Worm (Caenorhabditis elegans) whole organism, L3 larva: ENCODE measurements around the gene txt-8.
A peak's percentile ranks its signal among the peaks of the same experiment; 100 is the strongest.

Experiments
- R02D3.7 ChIP-seq: fragments of 150-350 bp; optimal IDR thresholded peaks from 2 replicates; lab custom pipeline; 2014; ENCODE audit warnings: missing biosample characterization, missing genetic modification characterization
- ZK546.5 ChIP-seq: sonication (generic microtip); optimal IDR thresholded peaks from 2 replicates; lab custom pipeline; 2017; ENCODE audit warnings: missing biosample characterization, missing genetic modification characterization
- aly-2 ChIP-seq: fragments of 150-350 bp; optimal IDR thresholded peaks from 2 replicates; lab custom pipeline; 2014; ENCODE audit warnings: missing biosample characterization, missing genetic modification characterization
- ama-1 ChIP-seq: fragments of 150-350 bp; optimal IDR thresholded peaks from 2 replicates; lab custom pipeline; 2018
- ceh-28 ChIP-seq: fragments of 150-350 bp; optimal IDR thresholded peaks from 2 replicates; lab custom pipeline; 2014; ENCODE audit warnings: missing biosample characterization, missing genetic modification reagents, missing genetic modification characterization
- ceh-82 ChIP-seq: fragments of 150-350 bp; optimal IDR thresholded peaks from 2 replicates; lab custom pipeline; 2014; ENCODE audit warnings: missing biosample characterization, missing genetic modification characterization
- ceh-9 ChIP-seq: sonication (generic microtip); optimal IDR thresholded peaks from 2 replicates; lab custom pipeline; 2018; ENCODE audit warnings: missing biosample characterization, missing genetic modification characterization
- daf-12 ChIP-seq: fragments of 150-350 bp; optimal IDR thresholded peaks from 2 replicates; lab custom pipeline; 2014; ENCODE audit warnings: missing biosample characterization, missing genetic modification reagents, missing genetic modification characterization
- egl-27 ChIP-seq: sonication (generic microtip); optimal IDR thresholded peaks from 4 replicates; lab custom pipeline; 2017; ENCODE audit warnings: missing biosample characterization, missing genetic modification reagents, missing genetic modification characterization
- egl-5 ChIP-seq: fragments of 150-350 bp; optimal IDR thresholded peaks from 2 replicates; lab custom pipeline; 2017; ENCODE audit warnings: missing biosample characterization, missing genetic modification reagents, missing genetic modification characterization, inconsistent platforms
- elt-1 ChIP-seq: fragments of 150-350 bp; optimal IDR thresholded peaks from 2 replicates; lab custom pipeline; 2014; ENCODE audit warnings: missing biosample characterization, missing genetic modification characterization
- elt-2 ChIP-seq: sonication (generic microtip); optimal IDR thresholded peaks from 2 replicates; lab custom pipeline; 2016; ENCODE audit warnings: missing genetic modification reagents, mild to moderate bottlenecking, missing genetic modification characterization, missing compliant biosample characterization
- elt-3 ChIP-seq, 3 experiments: fragments of 150-350 bp in 1 of 3; sonication (generic microtip) in 2 of 3; optimal IDR thresholded peaks; 2 replicates in 2 of 3; 4 replicates in 1 of 3; lab custom pipeline; 2014 to 2017; ENCODE audit warnings: missing biosample characterization in 3 of 3, missing genetic modification characterization in 3 of 3
- fos-1 ChIP-seq: fragments of 150-350 bp; optimal IDR thresholded peaks from 2 replicates; lab custom pipeline; 2014; ENCODE audit warnings: missing biosample characterization, missing genetic modification characterization
- hmg-11 ChIP-seq: sonication (generic microtip); optimal IDR thresholded peaks from 2 replicates; lab custom pipeline; 2016; ENCODE audit warnings: missing genetic modification characterization, missing compliant biosample characterization
- lin-15B ChIP-seq: fragments of 150-350 bp; optimal IDR thresholded peaks from 2 replicates; lab custom pipeline; 2014; ENCODE audit warnings: missing biosample characterization, missing genetic modification characterization
- lin-39 ChIP-seq: fragments of 150-350 bp; optimal IDR thresholded peaks from 2 replicates; lab custom pipeline; 2018; ENCODE audit warnings: missing biosample characterization, missing genetic modification reagents, missing genetic modification characterization
- lsy-12 ChIP-seq: sonication (generic microtip); optimal IDR thresholded peaks from 2 replicates; lab custom pipeline; 2016; ENCODE audit warnings: mild to moderate bottlenecking, missing genetic modification characterization, missing compliant biosample characterization
- nfya-1 ChIP-seq: sonication (generic microtip); optimal IDR thresholded peaks from 2 replicates; lab custom pipeline; 2017; ENCODE audit warnings: missing genetic modification characterization, mild to moderate bottlenecking, missing compliant biosample characterization, antibody characterized with exemption, moderate library complexity; ENCODE audit not compliant: insufficient read depth
- nhr-12 ChIP-seq: fragments of 150-350 bp; optimal IDR thresholded peaks from 2 replicates; lab custom pipeline; 2014; ENCODE audit warnings: missing biosample characterization, missing genetic modification characterization
- nhr-23 ChIP-seq: fragments of 150-350 bp; optimal IDR thresholded peaks from 2 replicates; lab custom pipeline; 2014; ENCODE audit warnings: missing biosample characterization, missing genetic modification reagents, missing genetic modification characterization
- nhr-237 ChIP-seq: fragments of 150-350 bp; optimal IDR thresholded peaks from 2 replicates; lab custom pipeline; 2014; ENCODE audit warnings: missing biosample characterization, missing genetic modification characterization
- nhr-25 ChIP-seq: sonication (generic microtip); optimal IDR thresholded peaks from 2 replicates; lab custom pipeline; 2017; ENCODE audit warnings: missing biosample characterization, missing genetic modification characterization
- nhr-28 ChIP-seq: fragments of 150-350 bp; optimal IDR thresholded peaks from 2 replicates; lab custom pipeline; 2014; ENCODE audit warnings: missing biosample characterization, missing genetic modification characterization
- nhr-43 ChIP-seq: sonication (generic microtip); optimal IDR thresholded peaks from 2 replicates; lab custom pipeline; 2016; ENCODE audit warnings: mild to moderate bottlenecking, missing genetic modification characterization, missing compliant biosample characterization; ENCODE audit not compliant: poor library complexity, severe bottlenecking
- nhr-67 ChIP-seq: fragments of 150-350 bp; optimal IDR thresholded peaks from 2 replicates; lab custom pipeline; 2014; ENCODE audit warnings: missing biosample characterization, missing genetic modification characterization
- nhr-76 ChIP-seq: fragments of 150-350 bp; sonication (generic microtip); optimal IDR thresholded peaks from 5 replicates; lab custom pipeline; 2014; ENCODE audit warnings: missing biosample characterization, missing genetic modification characterization
- pha-4 ChIP-seq: fragments of 150-350 bp; optimal IDR thresholded peaks from 2 replicates; lab custom pipeline; 2014; ENCODE audit warnings: missing biosample characterization, missing genetic modification reagents, missing genetic modification characterization
- pqm-1 ChIP-seq: fragments of 150-350 bp; optimal IDR thresholded peaks from 2 replicates; lab custom pipeline; 2017; ENCODE audit warnings: missing biosample characterization, missing genetic modification characterization, inconsistent platforms
- sea-2 ChIP-seq: fragments of 150-350 bp; sonication (generic microtip); optimal IDR thresholded peaks from 4 replicates; lab custom pipeline; 2014; ENCODE audit warnings: missing biosample characterization, missing genetic modification reagents, missing genetic modification characterization
- skn-1 ChIP-seq: fragments of 150-350 bp; optimal IDR thresholded peaks from 2 replicates; lab custom pipeline; 2014; ENCODE audit warnings: missing biosample characterization, missing genetic modification characterization
- snpc-4 ChIP-seq: fragments of 150-350 bp; optimal IDR thresholded peaks from 2 replicates; lab custom pipeline; 2014; ENCODE audit warnings: missing biosample characterization, missing genetic modification characterization
- tbx-2 ChIP-seq: sonication (generic microtip); optimal IDR thresholded peaks from 2 replicates; lab custom pipeline; 2016; ENCODE audit warnings: mild to moderate bottlenecking, missing genetic modification characterization, missing compliant biosample characterization
- zag-1 ChIP-seq: fragments of 150-350 bp; optimal IDR thresholded peaks from 2 replicates; lab custom pipeline; 2014; ENCODE audit warnings: missing biosample characterization, missing genetic modification characterization
- ztf-11 ChIP-seq: fragments of 150-350 bp; optimal IDR thresholded peaks from 2 replicates; lab custom pipeline; 2014; ENCODE audit warnings: missing biosample characterization, missing genetic modification characterization
- ztf-4 ChIP-seq: fragments of 150-350 bp; optimal IDR thresholded peaks from 2 replicates; lab custom pipeline; 2014; ENCODE audit warnings: missing biosample characterization, missing genetic modification characterization

Gene txt-8

ce11 chrV:18374194-18374593 lies 40.0 kb upstream of the txt-8 start, which contains the start of gene Y51A2B.2:
Y51A2B.2 (plus strand) TSS chrV:18374494.
- TF ChIP-seq R02D3.7 (tag; lab: Kevin White, UChicago) (no peak), snpc-4 (tag; lab: Kevin White, UChicago) (no peak), ceh-82 (tag; lab: Kevin White, UChicago) (no peak), lin-15B (tag; lab: Kevin White, UChicago) (no peak), egl-5 (no peak), tbx-2 (tag; lab: Kevin White, UChicago) (no peak), nhr-12 (no peak), ztf-11 (tag; lab: Kevin White, UChicago) (no peak), nhr-237 (tag; lab: Kevin White, UChicago) (no peak)

- no peak for TF ChIP-seq nhr-25 (tag; lab: Kevin White, UChicago)
- no peak for TF ChIP-seq egl-5
- TF ChIP-seq pha-4, result no peak
- TF ChIP-seq ceh-28 (tag; lab: Kevin White, UChicago), result peak; percentile 84
- no peak for TF ChIP-seq lin-39 (tag; lab: Kevin White, UChicago)
- TF ChIP-seq nhr-76 (tag; lab: Kevin White, UChicago), result no peak
- TF ChIP-seq pqm-1 (tag; lab: Kevin White, UChicago), result no peak
- TF ChIP-seq, all 47 proteins: peak for 1
Observed at ce11 chrV:18375551-18375950, 38.6 kb upstream of the txt-8 start.

- TF ChIP-seq elt-3 (tag; optimal IDR thresholded peaks at IDR 0.05; lab: Kevin White, UChicago) (no peak), egl-5 (no peak), sea-2 (GFP tag; lab: Kevin White, UChicago) (no peak), egl-27 (tag; lab: Kevin White, UChicago) (no peak), nhr-76 (tag; lab: Kevin White, UChicago) (no peak), pqm-1 (tag; lab: Kevin White, UChicago) (no peak), ztf-4 (tag; lab: Kevin White, UChicago) (no peak), nhr-28 (tag; lab: Kevin White, UChicago) (no peak), hmg-11 (tag; lab: Kevin White, UChicago) (no peak), ZK546.5 (no peak), pha-4 (no peak), elt-2 (tag; lab: Kevin White, UChicago) (no peak), snpc-4 (tag; lab: Kevin White, UChicago) (no peak), nhr-237 (tag; lab: Kevin White, UChicago) (no peak), nfya-1 (tag; lab: Kevin White, UChicago) (no peak), elt-1 (tag; lab: Kevin White, UChicago) (no peak), ama-1 (lab: Kevin White, UChicago) (no peak), nhr-12 (no peak)
Observed at ce11 chrV:18378819-18379218, 35.3 kb upstream of the txt-8 start, which contains the start of gene Y51A2B.8. Y51A2B.8 (plus strand) TSS chrV:18379119.

ce11 chrV:18382590-18382989 lies 31.6 kb upstream of the txt-8 start, which contains the start of gene nhr-288:
nhr-288 (minus strand) TSS chrV:18382690.
- TF ChIP-seq nhr-43 (tag; lab: Kevin White, UChicago) (no peak), ceh-9 (tag; lab: Kevin White, UChicago) (no peak), zag-1 (tag; lab: Kevin White, UChicago) (no peak), nfya-1 (tag; lab: Kevin White, UChicago) (no peak), nhr-12 (no peak), daf-12 (tag; lab: Kevin White, UChicago) (no peak), ztf-4 (tag; lab: Kevin White, UChicago) (no peak), ztf-11 (tag; lab: Kevin White, UChicago) (no peak), nhr-237 (tag; lab: Kevin White, UChicago) (no peak), nhr-25 (tag; lab: Kevin White, UChicago) (no peak), lsy-12 (tag; lab: Kevin White, UChicago) (no peak), ZK546.5 (no peak)
- TF ChIP-seq, all 47 proteins: peak for 0

ce11 chrV:18389046-18389445 lies 25.1 kb upstream of the txt-8 start, which contains the start of the genes Y51A2B.4 and Y51A2B.5:
Y51A2B.4 (minus strand) TSS chrV:18389146.
Y51A2B.5 (plus strand) TSS chrV:18389277.
- TF ChIP-seq ztf-11 (tag; lab: Kevin White, UChicago) (no peak), fos-1 (no peak), pha-4 (no peak), egl-5 (no peak), nfya-1 (tag; lab: Kevin White, UChicago) (no peak), lsy-12 (tag; lab: Kevin White, UChicago) (no peak), R02D3.7 (tag; lab: Kevin White, UChicago) (no peak), nhr-43 (tag; lab: Kevin White, UChicago) (no peak), nhr-23 (no peak), ztf-4 (tag; lab: Kevin White, UChicago) (no peak), daf-12 (tag; lab: Kevin White, UChicago) (no peak), aly-2 (tag; lab: Kevin White, UChicago) (no peak), sea-2 (GFP tag; lab: Kevin White, UChicago) (no peak), tbx-2 (tag; lab: Kevin White, UChicago) (no peak), hmg-11 (tag; lab: Kevin White, UChicago) (no peak), nhr-67 (tag; lab: Kevin White, UChicago) (no peak), nhr-237 (tag; lab: Kevin White, UChicago) (no peak), skn-1 (tag; lab: Kevin White, UChicago) (no peak)
- TF ChIP-seq, all 47 proteins: peak for 0
